Worm (Caenorhabditis elegans) whole organism, midembryonic: ENCODE results near the gene sra-27.

Source experiments
- T22C8.4 ChIP-seq: fragments of 200-800 bp; sonication (Bioruptor generic); IDR thresholded peaks from 2 replicates; pipeline ENCODE4 v1.3.6; 2022; ENCODE audit warnings: missing genetic modification characterization, missing compliant biosample characterization
- cog-1 ChIP-seq: sonication (generic microtip); optimal IDR thresholded peaks from 2 replicates; lab custom pipeline; 2016; ENCODE audit warnings: missing genetic modification characterization, missing compliant biosample characterization
- flt-1 ChIP-seq: fragments of 200-800 bp; sonication (Bioruptor generic); IDR thresholded peaks from 2 replicates; pipeline ENCODE4 v1.3.6; 2022; ENCODE audit warnings: missing genetic modification characterization, missing compliant biosample characterization
- klf-2 ChIP-seq: fragments of 200-800 bp; sonication (Bioruptor generic); conservative IDR thresholded peaks from 2 replicates; pipeline ENCODE4 v1.3.6; 2022; ENCODE audit warnings: missing genetic modification reagents, missing genetic modification characterization, missing compliant biosample characterization
- med-1 ChIP-seq: sonication (generic microtip); optimal IDR thresholded peaks from 2 replicates; lab custom pipeline; 2017; ENCODE audit warnings: missing genetic modification characterization, mild to moderate bottlenecking, missing compliant biosample characterization, antibody characterized with exemption, missing genetic modification reagents; ENCODE audit not compliant: insufficient read depth
- ref-1 ChIP-seq: fragments of 200-800 bp; sonication (Bioruptor generic); conservative IDR thresholded peaks from 2 replicates; pipeline ENCODE4 v1.3.6; 2022; ENCODE audit warnings: missing genetic modification reagents, missing genetic modification characterization, missing compliant biosample characterization
- tab-1 ChIP-seq: fragments of 200-800 bp; sonication (Bioruptor generic); IDR thresholded peaks from 2 replicates; pipeline ENCODE4 v1.3.6; 2022; ENCODE audit warnings: missing genetic modification characterization, missing compliant biosample characterization
- ztf-23 ChIP-seq: fragments of 200-800 bp; sonication (Bioruptor generic); IDR thresholded peaks from 2 replicates; pipeline ENCODE4 v1.3.6; 2022; ENCODE audit warnings: missing genetic modification reagents, missing genetic modification characterization, missing compliant biosample characterization
- ztf-29 ChIP-seq: fragments of 200-800 bp; sonication (Bioruptor generic); IDR thresholded peaks from 2 replicates; pipeline ENCODE4 v1.3.6; 2022; ENCODE audit warnings: missing genetic modification reagents, missing genetic modification characterization, missing compliant biosample characterization

Gene sra-27

DNA sequence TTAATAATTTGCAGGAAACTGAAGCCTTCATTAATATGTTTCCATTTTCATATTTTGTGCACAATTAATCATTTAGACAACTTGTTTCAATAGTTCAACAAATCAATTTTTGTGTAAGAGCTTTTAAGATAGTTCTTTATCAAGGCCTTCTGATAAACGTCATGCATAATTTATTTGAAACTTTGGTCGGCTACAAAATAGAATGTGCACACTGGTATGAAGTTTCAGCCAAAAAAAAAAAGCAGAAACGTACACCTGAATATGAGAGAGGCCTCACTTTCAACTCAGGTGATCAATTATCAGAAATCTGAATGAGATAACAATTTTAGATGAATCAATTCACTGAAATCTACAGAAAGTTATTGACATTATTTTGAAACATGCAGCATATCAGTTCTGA, 45.7 kb downstream of the sra-27 start:
- no peak for TF ChIP-seq cog-1 (tag; lab: Kevin White, UChicago)
- no peak for TF ChIP-seq tab-1 (GFP tag; lab: Robert Waterston, UW)
- TF ChIP-seq flt-1 (GFP tag; lab: Robert Waterston, UW) = no peak
- no peak for TF ChIP-seq ztf-29 (GFP tag; lab: Robert Waterston, UW)
- no peak for TF ChIP-seq ref-1 (GFP tag; lab: Robert Waterston, UW)
- no peak for TF ChIP-seq med-1 (GFP tag; lab: Kevin White, UChicago)
- no peak for TF ChIP-seq T22C8.4 (GFP tag; lab: Robert Waterston, UW)
- no peak for TF ChIP-seq klf-2 (GFP tag; lab: Robert Waterston, UW)
- no peak for TF ChIP-seq ztf-23 (GFP tag; lab: Robert Waterston, UW)

DNA sequence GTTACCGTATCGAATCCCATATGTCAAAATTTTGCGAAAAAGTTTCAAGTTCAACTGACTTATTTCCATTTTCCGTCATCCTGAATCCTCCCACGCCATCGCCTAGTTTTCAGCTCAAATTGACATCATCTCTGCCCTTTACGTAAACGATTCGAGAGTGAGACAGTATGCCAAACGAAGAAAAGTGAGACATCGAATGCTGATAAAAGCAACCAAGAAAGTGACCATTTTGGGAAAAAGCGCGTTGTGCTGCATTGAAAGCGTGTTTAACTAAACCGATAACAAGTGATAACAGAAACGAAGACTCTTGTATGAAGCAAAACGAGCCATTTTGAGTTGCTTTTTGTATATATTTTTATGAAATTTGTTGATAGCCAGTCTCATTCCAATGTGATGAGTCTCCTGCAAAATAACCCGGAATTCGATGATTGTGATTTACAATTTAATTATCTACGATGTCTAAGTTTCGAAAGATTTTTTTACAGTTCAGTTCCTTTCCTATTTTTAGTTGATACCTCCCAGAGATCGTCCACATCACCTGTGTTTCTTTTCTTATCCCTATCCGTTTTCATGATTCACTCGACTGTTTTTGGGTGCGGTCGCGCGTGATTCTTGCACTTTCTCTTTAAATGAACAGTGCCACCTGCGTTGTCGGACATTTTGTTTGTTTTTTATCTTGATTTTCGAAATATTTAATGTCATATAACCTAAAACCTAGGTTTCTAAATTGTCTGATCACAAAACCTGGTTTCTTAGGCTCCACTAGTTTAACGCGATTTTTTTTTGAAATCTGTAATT, 46.6 kb downstream of the sra-27 start:
- TF ChIP-seq cog-1 (tag; lab: Kevin White, UChicago) (no peak), T22C8.4 (GFP tag; lab: Robert Waterston, UW) (no peak), ztf-29 (GFP tag; lab: Robert Waterston, UW) (no peak), ztf-23 (GFP tag; lab: Robert Waterston, UW) (no peak), klf-2 (GFP tag; lab: Robert Waterston, UW) (no peak), ref-1 (GFP tag; lab: Robert Waterston, UW) (no peak), med-1 (GFP tag; lab: Kevin White, UChicago) (no peak), flt-1 (GFP tag; lab: Robert Waterston, UW) (no peak), tab-1 (GFP tag; lab: Robert Waterston, UW) (no peak)

DNA sequence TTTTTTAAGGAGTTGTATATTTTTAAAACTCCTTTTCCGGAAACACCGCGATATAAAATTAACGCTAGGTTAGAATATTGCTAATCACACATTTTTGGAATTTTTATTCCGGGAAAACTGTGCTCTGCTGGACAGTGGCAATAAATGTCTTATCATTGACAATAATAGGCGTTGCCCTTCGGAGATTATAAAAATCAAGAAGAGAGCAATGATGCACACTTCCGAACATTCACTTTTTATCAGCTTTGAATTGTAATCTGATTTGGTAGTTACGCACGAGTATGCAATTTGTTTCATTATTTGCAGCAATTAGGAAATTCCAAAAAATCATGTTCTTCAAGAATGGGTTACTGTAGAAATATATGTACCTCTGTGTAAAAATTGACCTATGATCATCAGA, 47.3 kb downstream of the sra-27 start:
- no peak for TF ChIP-seq tab-1 (GFP tag; lab: Robert Waterston, UW)
- no peak for TF ChIP-seq med-1 (GFP tag; lab: Kevin White, UChicago)
- no peak for TF ChIP-seq flt-1 (GFP tag; lab: Robert Waterston, UW)
- no peak for TF ChIP-seq cog-1 (tag; lab: Kevin White, UChicago)
- no peak for TF ChIP-seq ztf-23 (GFP tag; lab: Robert Waterston, UW)
- TF ChIP-seq ref-1 (GFP tag; lab: Robert Waterston, UW) = no peak
- TF ChIP-seq ztf-29 (GFP tag; lab: Robert Waterston, UW) = no peak
- no peak for TF ChIP-seq klf-2 (GFP tag; lab: Robert Waterston, UW)
- no peak for TF ChIP-seq T22C8.4 (GFP tag; lab: Robert Waterston, UW)

DNA sequence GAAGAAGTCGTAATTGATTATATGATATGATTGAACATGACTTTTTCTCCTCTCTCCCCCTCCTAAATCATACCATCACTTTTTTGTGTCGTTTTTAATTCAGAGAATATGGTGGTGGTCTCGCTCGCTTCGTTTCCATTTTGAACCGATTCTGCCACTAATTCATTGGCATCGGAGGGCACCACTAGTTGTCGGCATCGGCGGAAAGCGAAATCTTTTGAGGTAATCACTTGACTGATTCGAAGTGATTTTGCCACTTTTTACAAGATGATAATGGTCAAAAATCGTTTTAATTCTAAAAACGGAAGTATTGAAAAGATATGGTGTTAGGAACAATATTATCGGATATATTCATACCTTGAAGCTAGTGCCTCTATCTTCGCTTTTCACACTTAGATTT, 48.0 kb downstream of the sra-27 start, which contains the start of gene klf-3:
Gene klf-3, plus strand, starts transcription at position 109 of the 400 bp plus-strand sequence.
- TF ChIP-seq cog-1 (tag; lab: Kevin White, UChicago) (no peak), ref-1 (GFP tag; lab: Robert Waterston, UW) (no peak), klf-2 (GFP tag; lab: Robert Waterston, UW) (no peak), T22C8.4 (GFP tag; lab: Robert Waterston, UW) (no peak), tab-1 (GFP tag; lab: Robert Waterston, UW) (no peak), ztf-29 (GFP tag; lab: Robert Waterston, UW) (no peak)

DNA sequence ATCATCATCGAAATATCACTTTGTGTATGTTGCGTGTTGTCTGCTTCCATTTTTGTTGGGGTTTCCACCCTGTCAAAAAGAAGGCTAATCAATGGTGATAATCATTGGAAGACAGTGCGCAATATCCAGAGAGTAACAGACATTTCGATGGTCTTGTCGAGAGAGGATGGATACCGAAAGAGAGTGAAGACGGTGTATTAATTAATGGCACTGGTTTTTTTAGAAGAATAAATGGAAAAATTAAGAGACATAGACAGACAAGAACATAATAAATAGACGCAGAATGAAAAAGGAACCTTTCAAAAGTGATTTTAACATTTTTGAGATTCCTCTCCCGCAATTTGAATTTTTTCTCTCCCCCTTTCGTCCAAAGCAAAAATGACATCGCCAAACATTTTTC, 50.2 kb downstream of the sra-27 start:
- no peak for TF ChIP-seq T22C8.4 (GFP tag; lab: Robert Waterston, UW)
